Worm (Caenorhabditis elegans): Measurements from ENCODE around the gene nhr-71.

DNA sequence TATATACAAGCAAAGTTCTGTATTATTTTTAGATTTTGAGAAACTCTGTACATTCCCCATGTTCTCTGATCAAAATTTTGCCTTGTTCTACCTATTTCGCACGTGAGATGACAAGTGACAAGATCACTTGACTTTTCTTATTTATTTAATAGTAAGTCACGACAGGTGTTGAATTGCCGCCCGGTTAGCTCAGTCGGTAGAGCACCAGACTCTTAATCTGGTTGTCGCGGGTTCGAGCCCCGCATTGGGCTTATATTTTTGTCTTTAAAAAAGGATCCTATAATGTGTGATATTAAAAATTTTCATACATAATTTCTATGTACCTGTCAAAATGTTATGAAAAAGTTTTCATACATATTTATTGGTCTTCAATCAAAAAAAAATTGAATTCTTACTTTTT, 32.4 kb upstream of the nhr-71 start:
- TF ChIP-seq aly-2 (tag; optimal IDR thresholded peaks at IDR 0.05) (no peak), mdl-1 (tag; optimal IDR thresholded peaks at IDR 0.05) (no peak), nhr-77 (tag; optimal IDR thresholded peaks at IDR 0.05) (no peak), hif-1 (tag; optimal IDR thresholded peaks at IDR 0.05) (no peak), pha-4 (GFP tag; IDR thresholded peaks at IDR 0.05) (peak; percentile 75; the same call in 1 of the 2 replicates), pha-4 (tag; optimal IDR thresholded peaks at IDR 0.05) (no peak)

All from whole organism, L4 larva.